Worm (Caenorhabditis elegans) whole organism, L1 larva: ENCODE data around the gene clic-1.

Source experiments
- ces-1 ChIP-seq: fragments of 150-350 bp; optimal IDR thresholded peaks from 2 replicates; lab custom pipeline; 2014; ENCODE audit warnings: missing biosample characterization, missing genetic modification reagents, missing genetic modification characterization
- fkh-10 ChIP-seq: sonication (generic microtip); optimal IDR thresholded peaks from 2 replicates; lab custom pipeline; 2017; ENCODE audit warnings: missing biosample characterization, missing genetic modification reagents, missing genetic modification characterization
- lsy-2 ChIP-seq, 2 experiments: fragments of 150-350 bp; optimal IDR thresholded peaks; 2 replicates each; lab custom pipeline; 2014; ENCODE audit warnings: missing biosample characterization in 2 of 2, missing genetic modification characterization in 2 of 2
- nhr-237 ChIP-seq: fragments of 150-350 bp; optimal IDR thresholded peaks from 2 replicates; lab custom pipeline; 2014; ENCODE audit warnings: missing biosample characterization, missing genetic modification characterization
- sox-4 ChIP-seq: sonication (generic microtip); optimal IDR thresholded peaks from 2 replicates; lab custom pipeline; 2016; ENCODE audit warnings: missing genetic modification characterization, missing compliant biosample characterization
- sptf-1 ChIP-seq: fragments of 150-350 bp; optimal IDR thresholded peaks from 2 replicates; lab custom pipeline; 2014; ENCODE audit warnings: missing biosample characterization, missing genetic modification characterization
- unc-62 ChIP-seq: fragments of 150-350 bp; optimal IDR thresholded peaks from 2 replicates; lab custom pipeline; 2014; ENCODE audit warnings: missing biosample characterization, missing genetic modification reagents, missing genetic modification characterization

DNA sequence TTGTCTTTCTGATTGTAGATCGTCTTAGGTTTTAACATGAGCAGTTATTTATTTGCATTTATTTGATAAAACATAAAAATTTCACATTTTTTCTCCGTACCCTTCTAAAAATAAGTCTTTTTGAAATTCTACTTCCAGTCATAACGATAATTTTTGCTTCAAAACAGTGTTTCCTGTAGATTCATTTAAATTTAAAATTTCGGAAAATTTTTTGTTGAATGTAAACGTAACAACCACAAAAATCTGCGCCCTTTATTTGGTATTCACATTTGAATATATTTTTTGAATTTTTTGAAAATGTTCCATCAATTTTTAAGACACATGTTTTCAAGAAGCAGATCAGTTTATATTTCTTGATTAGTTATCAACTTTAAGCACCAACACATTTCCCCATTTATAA, 10.7 kb upstream of the clic-1 start:
- TF ChIP-seq unc-62 (GFP tag; lab: Kevin White, UChicago) (no peak), ces-1 (GFP tag; lab: Kevin White, UChicago) (no peak), sptf-1 (no peak), lsy-2 (tag; optimal IDR thresholded peaks at IDR 0.05; lab: Kevin White, UChicago) (no peak), sox-4 (no peak), nhr-237 (tag; lab: Kevin White, UChicago) (no peak), fkh-10 (GFP tag; lab: Kevin White, UChicago) (no peak)
